Fruit fly (Drosophila melanogaster) whole organism, embryonic: ENCODE measurements around the gene Acn.

ENCODE experiments used
- CG12104 ChIP-seq: fragments of 200-800 bp; sonication (Bioruptor generic); optimal IDR thresholded peaks from 3 replicates; lab custom pipeline; 2016; ENCODE audit warnings: missing biosample characterization, missing genetic modification characterization
- H2.0 ChIP-seq: fragments of 200-800 bp; sonication (Bioruptor generic); IDR thresholded peaks from 2 replicates; pipeline ENCODE4 v1.3.6; 2022; ENCODE audit warnings: missing biosample characterization, missing genetic modification characterization
- Myb ChIP-seq: fragments of 200-800 bp; sonication (Bioruptor generic); optimal IDR thresholded peaks from 2 replicates; lab custom pipeline; 2016; ENCODE audit warnings: missing biosample characterization, missing genetic modification characterization
- dm ChIP-seq: fragments of 200-800 bp; sonication (Bioruptor generic); optimal IDR thresholded peaks from 3 replicates; lab custom pipeline; 2016; ENCODE audit warnings: missing biosample characterization, missing genetic modification characterization
- ems ChIP-seq: fragments of 200-800 bp; sonication (Bioruptor generic); optimal IDR thresholded peaks from 3 replicates; lab custom pipeline; 2016; ENCODE audit warnings: missing biosample characterization, missing genetic modification characterization
- pita ChIP-seq: fragments of 200-800 bp; sonication (Bioruptor generic); optimal IDR thresholded peaks from 2 replicates; lab custom pipeline; 2017; ENCODE audit warnings: missing biosample characterization, mild to moderate bottlenecking, missing genetic modification characterization
- sna ChIP-seq: fragments of 200-800 bp; sonication (Bioruptor generic); IDR thresholded peaks from 2 replicates; pipeline ENCODE4 v1.3.6; 2022; ENCODE audit warnings: missing biosample characterization, missing genetic modification characterization; ENCODE audit not compliant: partially characterized antibody
- sob ChIP-seq: fragments of 200-800 bp; sonication (Bioruptor generic); IDR thresholded peaks from 2 replicates; pipeline ENCODE4 v1.3.6; 2022; ENCODE audit warnings: missing biosample characterization, missing genetic modification characterization

DNA sequence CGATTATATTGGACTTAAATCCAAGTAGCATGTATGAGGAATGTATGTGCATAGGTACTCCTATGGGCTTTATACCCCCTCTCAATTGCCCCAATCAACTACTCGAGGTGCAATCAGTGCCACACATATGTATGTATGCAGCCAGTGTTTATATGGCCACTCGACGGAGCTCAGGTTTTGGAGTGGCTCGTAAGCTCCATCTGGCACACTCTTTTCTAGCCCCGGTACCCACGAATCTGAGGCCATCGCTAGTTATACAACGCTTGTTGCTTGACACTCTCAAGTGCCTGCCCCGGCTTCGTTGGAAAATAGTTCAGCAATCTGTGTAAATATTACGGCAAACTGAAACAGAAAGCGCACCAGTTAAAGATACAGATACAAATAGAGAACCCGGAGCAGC lies 51.2 kb downstream of the Acn start:
- TF ChIP-seq H2.0, result no peak
- TF ChIP-seq Myb (GFP tag; lab: Kevin White, UChicago), result no peak
- TF ChIP-seq ems (GFP tag; lab: Kevin White, UChicago), result no peak
- no peak for TF ChIP-seq dm (GFP tag; lab: Kevin White, UChicago)
- no peak for TF ChIP-seq sob (GFP tag; lab: Robert Waterston, UW)
- TF ChIP-seq sna (GFP tag; lab: Robert Waterston, UW), result no peak
- TF ChIP-seq CG12104, result no peak
- no peak for TF ChIP-seq pita (GFP tag; lab: Kevin White, UChicago)
